Fruit fly (Drosophila melanogaster) whole organism, embryonic: ENCODE measurements around the gene Naxd.

Experiments
- Aef1 ChIP-seq: fragments of 200-800 bp; sonication (Bioruptor generic); IDR thresholded peaks from 3 replicates; pipeline ENCODE4 v1.3.6; 2022; ENCODE audit warnings: missing biosample characterization, missing genetic modification characterization
- Awh ChIP-seq: fragments of 200-800 bp; sonication (Bioruptor generic); IDR thresholded peaks from 2 replicates; pipeline ENCODE4, ENCODE4 v1.3.6; 2022; ENCODE audit warnings: missing biosample characterization, missing genetic modification characterization
- B-H2 ChIP-seq: fragments of 200-800 bp; sonication (Bioruptor generic); optimal IDR thresholded peaks from 2 replicates; lab custom pipeline; 2018; ENCODE audit warnings: missing biosample characterization, mild to moderate bottlenecking, missing genetic modification characterization
- Bteb2 ChIP-seq: fragments of 200-800 bp; sonication (Bioruptor generic); optimal IDR thresholded peaks from 2 replicates; lab custom pipeline; 2016; ENCODE audit warnings: missing biosample characterization, missing genetic modification characterization
- CG10209 ChIP-seq: fragments of 200-800 bp; sonication (Bioruptor generic); optimal IDR thresholded peaks from 3 replicates; lab custom pipeline; 2017; ENCODE audit warnings: missing biosample characterization, mild to moderate bottlenecking, missing genetic modification characterization, missing genetic modification reagents
- CG10654 ChIP-seq: fragments of 200-800 bp; sonication (Bioruptor generic); optimal IDR thresholded peaks from 2 replicates; lab custom pipeline; 2016; ENCODE audit warnings: missing biosample characterization, missing genetic modification characterization
- CG11456 ChIP-seq: fragments of 200-800 bp; sonication (Bioruptor generic); IDR thresholded peaks from 3 replicates; pipeline ENCODE4 v1.3.6; 2022; ENCODE audit warnings: missing biosample characterization, missing genetic modification characterization
- CG1602 ChIP-seq: fragments of 200-800 bp; sonication (Bioruptor generic); optimal IDR thresholded peaks from 3 replicates; lab custom pipeline; 2016; ENCODE audit warnings: missing biosample characterization, missing genetic modification characterization
- CG1647 ChIP-seq: fragments of 200-800 bp; sonication (Bioruptor generic); optimal IDR thresholded peaks from 3 replicates; lab custom pipeline; 2016; ENCODE audit warnings: missing biosample characterization, missing genetic modification characterization
- CG16815 ChIP-seq: fragments of 200-800 bp; sonication (Bioruptor generic); optimal IDR thresholded peaks from 3 replicates; lab custom pipeline; 2017; ENCODE audit warnings: missing biosample characterization, mild to moderate bottlenecking, missing genetic modification characterization
- CG17361 ChIP-seq: fragments of 200-800 bp; sonication (Bioruptor generic); IDR thresholded peaks from 3 replicates; pipeline ENCODE4 v1.3.6; 2022; ENCODE audit warnings: missing biosample characterization, missing genetic modification characterization
- CG2129 ChIP-seq: fragments of 200-800 bp; sonication (Bioruptor generic); IDR thresholded peaks from 2 replicates; pipeline ENCODE4 v1.3.6; 2022; ENCODE audit warnings: missing biosample characterization, missing genetic modification characterization; ENCODE audit not compliant: partially characterized antibody
- CG6765 ChIP-seq: fragments of 200-800 bp; sonication (Bioruptor generic); optimal IDR thresholded peaks from 3 replicates; lab custom pipeline; 2017; ENCODE audit warnings: missing biosample characterization, mild to moderate bottlenecking, missing genetic modification characterization
- CG7372 ChIP-seq: fragments of 200-800 bp; sonication (Bioruptor generic); IDR thresholded peaks from 2 replicates; pipeline ENCODE4 v1.3.6; 2022; ENCODE audit warnings: missing biosample characterization, missing genetic modification characterization
- CG7556 ChIP-seq: fragments of 200-800 bp; sonication (Bioruptor generic); optimal IDR thresholded peaks from 2 replicates; lab custom pipeline; 2017; ENCODE audit warnings: missing biosample characterization, mild to moderate bottlenecking, missing genetic modification characterization
- E2f2 ChIP-seq: fragments of 200-800 bp; sonication (Bioruptor generic); IDR thresholded peaks from 2 replicates; pipeline ENCODE4 v1.3.6; 2022; ENCODE audit warnings: missing biosample characterization, missing genetic modification characterization
- Eip74EF ChIP-seq, 2 experiments: fragments of 200-800 bp in 1 of 2; fragments of >200 bp in 1 of 2; sonication (Bioruptor generic) in 1 of 2; optimal IDR thresholded peaks; 2 replicates each; lab custom pipeline; 2017 to 2019; ENCODE audit warnings: missing biosample characterization in 2 of 2, missing genetic modification characterization in 2 of 2, mild to moderate bottlenecking in 1 of 2, moderate library complexity in 1 of 2
- Fer2 ChIP-seq: fragments of 200-800 bp; sonication (Bioruptor generic); optimal IDR thresholded peaks from 2 replicates; lab custom pipeline; 2018; ENCODE audit warnings: missing biosample characterization, mild to moderate bottlenecking, missing genetic modification characterization, moderate library complexity
- HLH54F ChIP-seq: fragments of 200-800 bp; sonication (Bioruptor generic); optimal IDR thresholded peaks from 3 replicates; lab custom pipeline; 2016; ENCODE audit warnings: missing biosample characterization, missing genetic modification characterization
- HmgD ChIP-seq: fragments of 200-800 bp; sonication (Bioruptor generic); optimal IDR thresholded peaks from 3 replicates; lab custom pipeline; 2016; ENCODE audit warnings: missing biosample characterization, missing genetic modification characterization
- Hmx ChIP-seq: fragments of 200-800 bp; sonication (Bioruptor generic); optimal IDR thresholded peaks from 2 replicates; lab custom pipeline; 2016; ENCODE audit warnings: missing biosample characterization, missing genetic modification characterization
- Kr ChIP-seq: fragments of 200-800 bp; sonication (Bioruptor generic); optimal IDR thresholded peaks from 2 replicates; lab custom pipeline; 2017; ENCODE audit warnings: missing biosample characterization, mild to moderate bottlenecking, missing genetic modification characterization
- MESR4 ChIP-seq: fragments of 200-800 bp; sonication (Bioruptor generic); optimal IDR thresholded peaks from 2 replicates; lab custom pipeline; 2018; ENCODE audit warnings: missing biosample characterization, mild to moderate bottlenecking, missing genetic modification characterization, moderate library complexity
- Mrtf ChIP-seq: fragments of 200-800 bp; sonication (Bioruptor generic); IDR thresholded peaks from 3 replicates; pipeline ENCODE4 v1.3.6; 2022; ENCODE audit warnings: missing biosample characterization, missing genetic modification characterization
- NFAT ChIP-seq: fragments of 200-800 bp; sonication (Bioruptor generic); IDR thresholded peaks from 2 replicates; pipeline ENCODE4 v1.3.6; 2022; ENCODE audit warnings: missing biosample characterization, missing genetic modification characterization
- Neu2 ChIP-seq: fragments of 200-800 bp; sonication (Bioruptor generic); optimal IDR thresholded peaks from 3 replicates; lab custom pipeline; 2016; ENCODE audit warnings: missing biosample characterization, missing genetic modification characterization, borderline replicate concordance
- Rfx ChIP-seq: fragments of 200-800 bp; sonication (Bioruptor generic); IDR thresholded peaks from 2 replicates; pipeline ENCODE4 v1.3.6; 2022; ENCODE audit warnings: missing biosample characterization, missing genetic modification characterization
- Sry-δ ChIP-seq: fragments of 200-800 bp; sonication (Bioruptor generic); optimal IDR thresholded peaks from 2 replicates; lab custom pipeline; 2016; ENCODE audit warnings: missing biosample characterization, missing genetic modification characterization
- Trl ChIP-seq, 3 experiments: fragments of >200 bp in 2 of 3; fragments of 200-800 bp in 1 of 3; sonication (Bioruptor generic) in 1 of 3; optimal IDR thresholded peaks; 2 replicates in 1 of 3; 3 replicates in 2 of 3; lab custom pipeline; 2016 to 2017; ENCODE audit warnings: missing biosample characterization in 1 of 3, missing genetic modification characterization in 1 of 3
- abd-A ChIP-seq: fragments of 200-800 bp; sonication (Bioruptor generic); optimal IDR thresholded peaks from 3 replicates; lab custom pipeline; 2019; ENCODE audit warnings: missing biosample characterization, mild to moderate bottlenecking, missing genetic modification characterization, moderate library complexity
- az2 ChIP-seq: fragments of 200-800 bp; sonication (Bioruptor generic); optimal IDR thresholded peaks from 3 replicates; lab custom pipeline; 2016; ENCODE audit warnings: missing biosample characterization, missing genetic modification characterization
- bigmax ChIP-seq: fragments of 200-800 bp; sonication (Bioruptor generic); optimal IDR thresholded peaks from 2 replicates; lab custom pipeline; 2018; ENCODE audit warnings: missing biosample characterization, mild to moderate bottlenecking, missing genetic modification characterization
- chif ChIP-seq, 2 experiments: fragments of 200-800 bp; sonication (Bioruptor generic); optimal IDR thresholded peaks; 3 replicates each; lab custom pipeline; 2016; ENCODE audit warnings: missing biosample characterization in 2 of 2, missing genetic modification characterization in 2 of 2
- dan ChIP-seq: fragments of 200-800 bp; sonication (Bioruptor generic); IDR thresholded peaks from 2 replicates; pipeline ENCODE4 v1.3.6; 2022; ENCODE audit warnings: missing biosample characterization, missing genetic modification characterization
- fd3F ChIP-seq: fragments of 200-800 bp; sonication (Bioruptor generic); optimal IDR thresholded peaks from 2 replicates; lab custom pipeline; 2018; ENCODE audit warnings: missing biosample characterization, mild to moderate bottlenecking, missing genetic modification characterization, moderate library complexity
- fd64A ChIP-seq: fragments of 200-800 bp; sonication (Bioruptor generic); optimal IDR thresholded peaks from 3 replicates; lab custom pipeline; 2018; ENCODE audit warnings: missing biosample characterization, mild to moderate bottlenecking, missing genetic modification characterization
- h ChIP-seq: fragments of >200 bp; optimal IDR thresholded peaks from 2 replicates; lab custom pipeline; 2017
- knrl ChIP-seq: fragments of 200-800 bp; sonication (Bioruptor generic); IDR thresholded peaks from 3 replicates; pipeline ENCODE4 v1.3.6; 2022; ENCODE audit warnings: missing biosample characterization, missing genetic modification characterization; ENCODE audit not compliant: partially characterized antibody
- lbe ChIP-seq: fragments of 200-800 bp; sonication (Bioruptor generic); optimal IDR thresholded peaks from 2 replicates; lab custom pipeline; 2016; ENCODE audit warnings: missing biosample characterization, mild to moderate bottlenecking, missing genetic modification characterization
- mam ChIP-seq: fragments of 200-800 bp; sonication (Bioruptor generic); optimal IDR thresholded peaks from 3 replicates; lab custom pipeline; 2016; ENCODE audit warnings: missing biosample characterization, missing genetic modification characterization
- peb ChIP-seq: fragments of 200-800 bp; sonication (Bioruptor generic); IDR thresholded peaks from 2 replicates; pipeline ENCODE4 v1.3.6; 2022; ENCODE audit warnings: missing biosample characterization, missing genetic modification characterization
- prd ChIP-seq, 3 experiments: fragments of >200 bp in 2 of 3; fragments of 200-800 bp in 1 of 3; sonication (Bioruptor generic) in 1 of 3; optimal IDR thresholded peaks in 2 of 3; IDR thresholded peaks in 1 of 3; 2 replicates in 2 of 3; 3 replicates in 1 of 3; pipeline versions ENCODE4 v1.3.6 to Lab custom; 2017 to 2022; ENCODE audit warnings: missing biosample characterization in 1 of 3, missing genetic modification characterization in 1 of 3
- sd ChIP-seq: fragments of 200-800 bp; sonication (Bioruptor generic); optimal IDR thresholded peaks from 3 replicates; lab custom pipeline; 2018; ENCODE audit warnings: missing biosample characterization, mild to moderate bottlenecking, missing genetic modification characterization, moderate library complexity
- slp2 ChIP-seq: fragments of 200-800 bp; sonication (Bioruptor generic); optimal IDR thresholded peaks from 2 replicates; lab custom pipeline; 2016; ENCODE audit warnings: missing biosample characterization, missing genetic modification characterization
- sr ChIP-seq: fragments of 200-800 bp; sonication (Bioruptor generic); IDR thresholded peaks from 3 replicates; pipeline ENCODE4 v1.3.6; 2022; ENCODE audit warnings: missing biosample characterization, missing genetic modification characterization
- stc ChIP-seq: fragments of 200-800 bp; sonication (Bioruptor generic); IDR thresholded peaks from 2 replicates; pipeline ENCODE4 v1.3.6; 2022; ENCODE audit warnings: missing biosample characterization, missing genetic modification characterization
- toy ChIP-seq: fragments of 200-800 bp; sonication (Bioruptor generic); IDR thresholded peaks from 2 replicates; pipeline ENCODE4 v1.3.6; 2022; ENCODE audit warnings: missing biosample characterization, missing genetic modification characterization
- z ChIP-seq: fragments of 200-800 bp; sonication (Bioruptor generic); IDR thresholded peaks from 3 replicates; pipeline ENCODE4 v1.3.6; 2022; ENCODE audit warnings: missing biosample characterization, missing genetic modification characterization
- zfh1 ChIP-seq: fragments of 200-800 bp; sonication (Bioruptor generic); IDR thresholded peaks from 3 replicates; pipeline ENCODE4 v1.3.6; 2022; ENCODE audit warnings: missing biosample characterization, missing genetic modification characterization

Gene Naxd

DNA sequence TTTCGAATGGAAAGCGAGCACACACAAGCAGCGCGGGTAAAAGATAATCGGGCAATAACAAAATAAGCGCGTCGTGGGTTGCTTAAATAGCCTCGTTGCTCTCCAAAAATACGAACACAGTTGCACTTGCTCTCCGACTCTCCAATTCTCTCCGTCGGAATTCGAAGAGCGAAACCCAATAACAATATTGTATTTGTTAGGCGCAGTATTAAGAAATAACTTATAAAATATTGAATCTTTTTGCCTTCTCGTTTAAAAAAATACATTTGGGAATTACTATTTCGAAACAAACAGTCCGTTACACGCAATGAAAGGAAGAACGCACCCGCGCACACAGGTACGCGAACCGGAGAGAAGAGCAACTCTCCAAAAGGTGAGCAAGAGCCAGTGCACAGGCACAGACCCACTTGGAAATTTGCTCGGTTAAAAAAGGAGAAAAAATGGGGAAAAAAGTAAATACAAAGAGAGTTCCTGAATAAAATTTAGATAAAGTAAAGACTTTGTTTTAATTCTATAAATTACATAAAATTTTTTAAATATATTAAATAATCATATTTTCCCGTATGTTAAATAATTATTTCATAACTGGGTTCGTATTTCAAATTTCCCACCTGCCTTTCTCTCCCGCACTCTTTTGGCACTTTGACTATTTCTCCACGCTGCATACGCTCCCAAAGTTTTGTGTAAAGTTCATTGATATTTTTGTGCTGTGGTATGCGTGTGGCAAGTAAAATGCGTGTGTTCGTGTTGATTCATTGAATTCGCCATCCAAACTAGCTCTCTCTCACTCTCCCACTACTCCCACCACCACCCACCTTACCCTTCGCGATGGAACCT lies 10.9 kb downstream of the Naxd start, which contains the start of gene Mkp3 (continued):
- TF ChIP-seq CG1602 (GFP tag; lab: Kevin White, UChicago) (peak; percentile 77), MESR4 (GFP tag; lab: Kevin White, UChicago) (no peak), CG11456 (GFP tag; lab: Robert Waterston, UW) (peak; percentile 88), chif (GFP tag; optimal IDR thresholded peaks at IDR 0.05; lab: Kevin White, UChicago) (no peak), CG16815 (GFP tag; lab: Kevin White, UChicago) (peak; percentile 70), NFAT (GFP tag; lab: Robert Waterston, UW) (peak; percentile 72), CG2129 (GFP tag; lab: Robert Waterston, UW) (no peak), bigmax (no peak), lbe (GFP tag; lab: Kevin White, UChicago) (peak; percentile 63), Trl (optimal IDR thresholded peaks at IDR 0.05; lab: Kevin White, UChicago) (peak; percentile 91 to 94), Trl (GFP tag; optimal IDR thresholded peaks at IDR 0.05; lab: Kevin White, UChicago) (peak; percentile 33), abd-A (tag; lab: Kevin White, UChicago) (no peak), toy (GFP tag; lab: Robert Waterston, UW) (peak; percentile 83), Neu2 (GFP tag; lab: Kevin White, UChicago) (no peak), knrl (GFP tag; lab: Robert Waterston, UW) (no peak; the same call in 2 of the 3 replicates), sr (GFP tag; lab: Robert Waterston, UW) (peak; percentile 31; the same call in 1 of the 3 replicates), Eip74EF (GFP tag; optimal IDR thresholded peaks at IDR 0.05; lab: Kevin White, UChicago) (peak in 1 of 2 experiments; percentile 89), Aef1 (GFP tag; lab: Robert Waterston, UW) (peak; percentile 89), zfh1 (GFP tag; lab: Robert Waterston, UW) (peak; percentile 82), prd (optimal IDR thresholded peaks at IDR 0.05; lab: Kevin White, UChicago) (no peak), prd (GFP tag; IDR thresholded peaks at IDR 0.05; lab: Robert Waterston, UW) (peak; percentile 87), CG10209 (peak; percentile 87), fd64A (GFP tag; lab: Kevin White, UChicago) (no peak), Kr (no peak), dan (GFP tag; lab: Robert Waterston, UW) (no peak), Mrtf (GFP tag; lab: Robert Waterston, UW) (peak; percentile 76), CG6765 (GFP tag; lab: Kevin White, UChicago) (peak; percentile 89), CG1647 (GFP tag; lab: Kevin White, UChicago) (no peak), h (no peak), CG17361 (GFP tag; lab: Robert Waterston, UW) (peak; percentile 87; the same call in 2 of the 3 replicates), B-H2 (GFP tag; lab: Kevin White, UChicago) (peak; percentile 87), Bteb2 (GFP tag; lab: Kevin White, UChicago) (peak; percentile 18), Hmx (GFP tag; lab: Kevin White, UChicago) (no peak), slp2 (GFP tag; lab: Kevin White, UChicago) (no peak), CG7556 (GFP tag; lab: Kevin White, UChicago) (peak; percentile 96), peb (peak; percentile 77; the same call in 1 of the 2 replicates), z (GFP tag; lab: Robert Waterston, UW) (no peak), mam (GFP tag; lab: Kevin White, UChicago) (peak; percentile 31), fd3F (GFP tag; lab: Kevin White, UChicago) (peak; percentile 85), Fer2 (tag; lab: Kevin White, UChicago) (peak; percentile 86), Sry-δ (GFP tag; lab: Kevin White, UChicago) (no peak), CG7372 (GFP tag; lab: Robert Waterston, UW) (peak; percentile 90), sd (tag; lab: Kevin White, UChicago) (peak; percentile 68), HmgD (GFP tag; lab: Kevin White, UChicago) (no peak), az2 (GFP tag; lab: Kevin White, UChicago) (peak; percentile 75), stc (GFP tag; lab: Robert Waterston, UW) (peak; percentile 93), Awh (GFP tag; lab: Robert Waterston, UW) (peak; percentile 55), HLH54F (GFP tag; lab: Kevin White, UChicago) (no peak), E2f2 (peak; percentile 74), Rfx (GFP tag; lab: Robert Waterston, UW) (peak; percentile 92), CG10654 (GFP tag; lab: Kevin White, UChicago) (peak; percentile 71)
